Worm (Caenorhabditis elegans): ENCODE results near the gene lap-2.

lap-2 gene

ce11 chrV:13026631-13027299 lies 16.7 kb upstream of the lap-2 start:
- TF ChIP-seq nhr-237 (tag; optimal IDR thresholded peaks at IDR 0.05) (no peak), dmd-4 (tag; optimal IDR thresholded peaks at IDR 0.05) (no peak), egl-27 (tag; optimal IDR thresholded peaks at IDR 0.05) (no peak), lin-13 (GFP tag; optimal IDR thresholded peaks at IDR 0.05) (no peak), ztf-11 (tag; optimal IDR thresholded peaks at IDR 0.05) (no peak), ztf-1 (GFP tag; conservative IDR thresholded peaks at IDR 0.05) (no peak), unc-55 (GFP tag; optimal IDR thresholded peaks at IDR 0.05) (no peak), F13H6.1 (tag; optimal IDR thresholded peaks at IDR 0.05) (no peak), lin-11 (tag; optimal IDR thresholded peaks at IDR 0.05) (no peak), R02D3.7 (tag; optimal IDR thresholded peaks at IDR 0.05) (no peak), sem-4 (tag; optimal IDR thresholded peaks at IDR 0.05) (no peak)

- no peak for TF ChIP-seq fos-1 (tag; optimal IDR thresholded peaks at IDR 0.05)
- TF ChIP-seq nhr-12 (tag; optimal IDR thresholded peaks at IDR 0.05): no peak
- TF ChIP-seq ztf-4 (tag; optimal IDR thresholded peaks at IDR 0.05): no peak
Measured at ce11 chrV:13028871-13029270, 14.6 kb upstream of the lap-2 start.

- TF ChIP-seq C34F6.9 (tag; optimal IDR thresholded peaks at IDR 0.05) (no peak), aly-2 (tag; optimal IDR thresholded peaks at IDR 0.05) (no peak), crh-2 (tag; optimal IDR thresholded peaks at IDR 0.05) (no peak), nhr-237 (tag; optimal IDR thresholded peaks at IDR 0.05) (no peak), sma-9 (GFP tag; optimal IDR thresholded peaks at IDR 0.05) (no peak), sma-9 (tag; optimal IDR thresholded peaks at IDR 0.05) (no peak), lin-39 (tag; optimal IDR thresholded peaks at IDR 0.05) (no peak), sem-4 (tag; optimal IDR thresholded peaks at IDR 0.05) (no peak), elt-1 (tag; optimal IDR thresholded peaks at IDR 0.05) (no peak), mbf-1 (tag; optimal IDR thresholded peaks at IDR 0.05) (no peak), nhr-129 (tag; optimal IDR thresholded peaks at IDR 0.05) (no peak), dmd-4 (tag; optimal IDR thresholded peaks at IDR 0.05) (no peak), elt-3 (tag; optimal IDR thresholded peaks at IDR 0.05) (no peak), nhr-12 (tag; optimal IDR thresholded peaks at IDR 0.05) (no peak), snpc-4 (tag; optimal IDR thresholded peaks at IDR 0.05) (no peak), nhr-10 (tag; optimal IDR thresholded peaks at IDR 0.05) (no peak), skn-1 (tag; optimal IDR thresholded peaks at IDR 0.05) (no peak), F13H6.1 (tag; optimal IDR thresholded peaks at IDR 0.05) (no peak)
Measured at ce11 chrV:13033223-13033622, 10.3 kb upstream of the lap-2 start, which contains the start of gene W07G4.1. Gene W07G4.1 (plus strand): TSS chrV:13033523.

DNA sequence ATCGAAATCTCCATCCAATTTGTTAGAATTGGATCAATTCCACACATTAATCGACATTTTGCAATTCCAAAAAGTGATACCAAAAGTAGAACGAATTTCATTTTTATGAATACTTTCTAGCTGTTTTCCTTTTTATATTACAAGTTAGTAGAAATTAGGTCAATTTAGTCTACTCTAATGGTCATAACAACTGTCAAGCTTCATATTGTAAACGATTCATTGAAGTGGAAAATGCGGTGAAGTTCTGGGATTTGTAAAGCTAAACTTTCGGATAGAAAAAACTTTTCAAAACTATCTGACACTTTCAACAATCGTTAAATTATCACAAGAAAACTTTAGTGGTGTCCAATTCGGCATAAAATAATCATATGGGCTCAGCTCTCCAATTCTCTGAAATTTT lies 8.9 kb upstream of the lap-2 start, which contains the start of gene W07G4.7:
Gene W07G4.7, minus strand, starts transcription at position 101 of the 400 bp plus-strand sequence.
- no peak for TF ChIP-seq lin-11 (tag; optimal IDR thresholded peaks at IDR 0.05)
- no peak for TF ChIP-seq nhr-10 (tag; optimal IDR thresholded peaks at IDR 0.05)
- TF ChIP-seq elt-1 (tag; optimal IDR thresholded peaks at IDR 0.05): no peak
- no peak for TF ChIP-seq lin-13 (GFP tag; optimal IDR thresholded peaks at IDR 0.05)
- no peak for TF ChIP-seq lsy-2 (tag; optimal IDR thresholded peaks at IDR 0.05)
- no peak for TF ChIP-seq zag-1 (tag; optimal IDR thresholded peaks at IDR 0.05)

DNA sequence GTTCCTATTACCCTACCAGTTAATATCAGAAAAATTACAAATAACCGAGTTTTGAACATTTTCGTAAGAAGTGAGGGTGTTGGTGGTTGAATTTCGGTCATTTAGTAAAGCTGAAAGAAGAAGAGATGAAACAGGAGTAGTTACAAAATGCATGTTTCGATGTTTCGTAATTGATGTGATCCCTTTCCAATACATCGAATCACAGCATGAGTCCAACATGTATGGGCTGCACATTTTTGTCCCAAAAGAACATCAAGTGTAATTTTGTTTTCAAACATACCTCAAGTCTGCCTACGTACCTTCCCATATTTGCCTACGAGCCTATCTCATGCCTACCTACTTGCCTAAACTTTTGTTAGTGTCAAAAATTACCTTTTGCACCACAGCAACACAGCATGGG lies 7.0 kb upstream of the lap-2 start, which contains the start of gene W07G4.2:
Gene W07G4.2, minus strand, starts transcription at position 101 of the 400 bp plus-strand sequence.
- TF ChIP-seq elt-1 (tag; optimal IDR thresholded peaks at IDR 0.05): no peak
- TF ChIP-seq ZK546.5 (tag; optimal IDR thresholded peaks at IDR 0.05): no peak
- no peak for TF ChIP-seq lin-13 (GFP tag; optimal IDR thresholded peaks at IDR 0.05)
- no peak for TF ChIP-seq dmd-4 (tag; optimal IDR thresholded peaks at IDR 0.05)
- TF ChIP-seq lin-11 (tag; optimal IDR thresholded peaks at IDR 0.05): no peak
- TF ChIP-seq snpc-4 (tag; optimal IDR thresholded peaks at IDR 0.05): no peak
- no peak for TF ChIP-seq unc-55 (GFP tag; optimal IDR thresholded peaks at IDR 0.05)
- TF ChIP-seq nhr-129 (tag; optimal IDR thresholded peaks at IDR 0.05): no peak
- no peak for TF ChIP-seq lin-39 (tag; optimal IDR thresholded peaks at IDR 0.05)
- TF ChIP-seq ztf-1 (GFP tag; conservative IDR thresholded peaks at IDR 0.05): no peak
- no peak for TF ChIP-seq R02D3.7 (tag; optimal IDR thresholded peaks at IDR 0.05)
- TF ChIP-seq aly-2 (tag; optimal IDR thresholded peaks at IDR 0.05): no peak
- no peak for TF ChIP-seq alr-1 (tag; optimal IDR thresholded peaks at IDR 0.05)
- no peak for TF ChIP-seq blmp-1 (tag; optimal IDR thresholded peaks at IDR 0.05; ENCODE audit: insufficient read depth)
- no peak for TF ChIP-seq Y55F3AM.14 (GFP tag; optimal IDR thresholded peaks at IDR 0.05)
- no peak for TF ChIP-seq nhr-10 (tag; optimal IDR thresholded peaks at IDR 0.05)
- TF ChIP-seq nhr-11 (tag; optimal IDR thresholded peaks at IDR 0.05): no peak

Data from whole organism, L2 larva.